Worm (Caenorhabditis elegans): ENCODE measurements around the gene ufd-3.

Gene ufd-3

DNA sequence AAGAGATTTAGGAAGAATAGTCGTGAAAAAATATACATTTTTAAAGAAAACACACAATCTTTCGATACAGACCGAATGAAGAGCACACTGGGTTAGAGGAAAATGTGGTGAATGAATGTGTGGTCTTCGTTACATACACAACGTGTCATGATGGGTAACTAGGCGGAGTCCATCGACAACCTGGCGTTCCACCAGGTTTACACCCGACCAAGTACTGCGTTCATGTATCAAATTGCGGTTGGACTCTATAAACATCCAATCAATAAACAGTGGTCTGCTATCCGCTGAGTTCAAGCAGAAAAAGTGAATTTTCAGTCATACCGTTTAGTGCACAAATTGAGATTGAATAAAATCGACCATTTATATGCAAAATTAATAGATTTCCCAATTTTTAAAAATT lies 41.2 kb downstream of the ufd-3 start, which contains the start of gene sdz-38:
Gene sdz-38 (minus strand): TSS at position 101 of the 400 bp plus-strand sequence.
- TF ChIP-seq Y55F3AM.14 (GFP tag; optimal IDR thresholded peaks at IDR 0.05) (no peak), nhr-129 (tag; optimal IDR thresholded peaks at IDR 0.05) (no peak), nhr-10 (tag; optimal IDR thresholded peaks at IDR 0.05) (no peak), ztf-11 (tag; optimal IDR thresholded peaks at IDR 0.05) (no peak), mdl-1 (tag; optimal IDR thresholded peaks at IDR 0.05) (no peak), nhr-77 (tag; optimal IDR thresholded peaks at IDR 0.05) (no peak), lin-11 (tag; optimal IDR thresholded peaks at IDR 0.05) (no peak), blmp-1 (tag; optimal IDR thresholded peaks at IDR 0.05; ENCODE audit: insufficient read depth) (no peak), dmd-4 (tag; optimal IDR thresholded peaks at IDR 0.05) (no peak), lsy-2 (tag; optimal IDR thresholded peaks at IDR 0.05) (no peak), egl-27 (tag; optimal IDR thresholded peaks at IDR 0.05) (no peak), nhr-21 (tag; optimal IDR thresholded peaks at IDR 0.05) (no peak), gmeb-1 (tag; optimal IDR thresholded peaks at IDR 0.05) (no peak), snpc-4 (tag; optimal IDR thresholded peaks at IDR 0.05) (no peak), ZK546.5 (tag; optimal IDR thresholded peaks at IDR 0.05) (no peak), C34F6.9 (tag; optimal IDR thresholded peaks at IDR 0.05) (no peak), sem-4 (tag; optimal IDR thresholded peaks at IDR 0.05) (no peak), peb-1 (tag; optimal IDR thresholded peaks at IDR 0.05) (no peak), ceh-82 (tag; optimal IDR thresholded peaks at IDR 0.05) (no peak), elt-1 (tag; optimal IDR thresholded peaks at IDR 0.05) (no peak)

DNA sequence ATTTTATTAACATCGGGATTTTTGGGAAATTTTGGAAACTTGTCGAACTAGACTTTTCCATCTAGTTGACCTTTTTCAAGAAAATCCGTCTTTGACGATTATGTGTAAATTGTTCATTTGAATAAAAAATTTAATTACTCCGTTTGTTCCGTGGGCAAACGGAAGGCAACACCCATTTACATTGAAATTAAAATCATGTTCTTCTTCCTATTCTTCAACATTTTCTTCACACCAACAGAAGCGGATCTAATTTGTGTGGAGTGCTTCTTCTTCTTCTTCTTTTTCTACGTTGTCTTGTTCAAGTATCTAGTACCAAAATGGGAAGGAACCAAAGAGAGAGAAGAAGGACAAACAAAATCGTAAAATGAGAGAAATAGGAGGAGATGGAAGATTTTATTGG lies 41.9 kb downstream of the ufd-3 start:
- TF ChIP-seq mbf-1 (tag; optimal IDR thresholded peaks at IDR 0.05) (no peak), nhr-129 (tag; optimal IDR thresholded peaks at IDR 0.05) (no peak), ztf-1 (GFP tag; conservative IDR thresholded peaks at IDR 0.05) (no peak), unc-62 (GFP tag; optimal IDR thresholded peaks at IDR 0.05) (no peak), mab-5 (tag; optimal IDR thresholded peaks at IDR 0.05) (no peak), peb-1 (tag; optimal IDR thresholded peaks at IDR 0.05) (no peak), sma-9 (GFP tag; optimal IDR thresholded peaks at IDR 0.05) (no peak), sma-9 (tag; optimal IDR thresholded peaks at IDR 0.05) (no peak), F13H6.1 (tag; optimal IDR thresholded peaks at IDR 0.05) (no peak), fos-1 (tag; optimal IDR thresholded peaks at IDR 0.05) (no peak), lin-11 (tag; optimal IDR thresholded peaks at IDR 0.05) (no peak), lsy-2 (tag; optimal IDR thresholded peaks at IDR 0.05) (no peak), unc-39 (tag; optimal IDR thresholded peaks at IDR 0.05) (no peak), alr-1 (tag; optimal IDR thresholded peaks at IDR 0.05) (no peak), lin-39 (tag; optimal IDR thresholded peaks at IDR 0.05) (no peak), ZK546.5 (tag; optimal IDR thresholded peaks at IDR 0.05) (no peak), nhr-11 (tag; optimal IDR thresholded peaks at IDR 0.05) (no peak), crh-2 (tag; optimal IDR thresholded peaks at IDR 0.05) (no peak), sem-4 (tag; optimal IDR thresholded peaks at IDR 0.05) (no peak), ama-1 (optimal IDR thresholded peaks at IDR 0.05) (no peak), C34F6.9 (tag; optimal IDR thresholded peaks at IDR 0.05) (no peak)

DNA sequence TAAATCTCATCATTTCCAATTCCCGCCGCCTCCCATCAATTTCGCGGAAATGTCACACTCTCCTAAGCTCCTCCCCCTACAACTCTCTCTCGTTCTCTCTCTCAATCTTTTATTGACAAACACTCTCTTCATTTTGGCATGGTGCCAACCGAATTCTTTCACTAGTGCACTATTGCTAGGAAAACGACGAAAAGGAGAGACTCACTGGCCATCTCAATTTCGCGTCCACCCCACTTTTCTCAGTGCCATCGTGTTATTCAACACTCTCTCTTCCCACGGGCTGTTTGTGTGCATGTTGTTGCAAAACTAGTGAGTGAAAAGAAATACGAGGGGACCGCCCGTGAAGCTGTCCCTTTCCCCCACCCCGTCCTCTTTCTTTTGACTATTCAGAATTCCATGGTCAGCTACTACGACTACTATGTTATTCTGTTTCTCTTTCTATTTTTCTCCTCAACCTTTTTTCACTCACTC lies 44.3 kb downstream of the ufd-3 start:
- TF ChIP-seq ztf-1 (GFP tag; conservative IDR thresholded peaks at IDR 0.05), result no peak
- peak; percentile 11 for TF ChIP-seq sma-3 (GFP tag; optimal IDR thresholded peaks at IDR 0.05)
- TF ChIP-seq nhr-6 (tag; optimal IDR thresholded peaks at IDR 0.05), result peak; percentile 58
- peak; percentile 9 for TF ChIP-seq snpc-4 (tag; optimal IDR thresholded peaks at IDR 0.05)
- peak; percentile 18 to 72 for TF ChIP-seq lsy-2 (tag; optimal IDR thresholded peaks at IDR 0.05)
- TF ChIP-seq crh-2 (tag; optimal IDR thresholded peaks at IDR 0.05), result peak; percentile 51
- TF ChIP-seq zag-1 (tag; optimal IDR thresholded peaks at IDR 0.05), result peak; percentile 53
- peak; percentile 80 for TF ChIP-seq mab-5 (tag; optimal IDR thresholded peaks at IDR 0.05)
- TF ChIP-seq nhr-129 (tag; optimal IDR thresholded peaks at IDR 0.05), result peak; percentile 82
- peak; percentile 87 for TF ChIP-seq sem-4 (tag; optimal IDR thresholded peaks at IDR 0.05)
- TF ChIP-seq sma-9 (GFP tag; optimal IDR thresholded peaks at IDR 0.05), result peak; percentile 92
- no peak for TF ChIP-seq sma-9 (tag; optimal IDR thresholded peaks at IDR 0.05)
- peak; percentile 66 for TF ChIP-seq Y55F3AM.14 (GFP tag; optimal IDR thresholded peaks at IDR 0.05)
- peak; percentile 63 for TF ChIP-seq unc-55 (GFP tag; optimal IDR thresholded peaks at IDR 0.05)
- TF ChIP-seq F13H6.1 (tag; optimal IDR thresholded peaks at IDR 0.05), result peak; percentile 92
- no peak for TF ChIP-seq mbf-1 (tag; optimal IDR thresholded peaks at IDR 0.05)
- TF ChIP-seq mdl-1 (tag; optimal IDR thresholded peaks at IDR 0.05), result peak; percentile 55 to 63
- no peak for TF ChIP-seq nhr-237 (tag; optimal IDR thresholded peaks at IDR 0.05)
- TF ChIP-seq ztf-4 (tag; optimal IDR thresholded peaks at IDR 0.05), result peak; percentile 31
- peak; percentile 31 for TF ChIP-seq unc-62 (GFP tag; optimal IDR thresholded peaks at IDR 0.05)
- peak; percentile 8 for TF ChIP-seq egl-27 (tag; optimal IDR thresholded peaks at IDR 0.05)
- no peak for TF ChIP-seq ama-1 (optimal IDR thresholded peaks at IDR 0.05)
- TF ChIP-seq C34F6.9 (tag; optimal IDR thresholded peaks at IDR 0.05), result peak; percentile 72
- TF ChIP-seq lin-13 (GFP tag; optimal IDR thresholded peaks at IDR 0.05), result peak; percentile 55
- TF ChIP-seq fos-1 (tag; optimal IDR thresholded peaks at IDR 0.05), result peak; percentile 16
- no peak for TF ChIP-seq dmd-4 (tag; optimal IDR thresholded peaks at IDR 0.05)
- TF ChIP-seq unc-39 (tag; optimal IDR thresholded peaks at IDR 0.05), result peak; percentile 1
- TF ChIP-seq lin-11 (tag; optimal IDR thresholded peaks at IDR 0.05), result no peak
- TF ChIP-seq lin-39 (tag; optimal IDR thresholded peaks at IDR 0.05), result peak; percentile 73

Data from whole organism, L2 larva.